Fruit fly (Drosophila melanogaster): Measurements from ENCODE around the gene meso18E.

Gene meso18E

DNA sequence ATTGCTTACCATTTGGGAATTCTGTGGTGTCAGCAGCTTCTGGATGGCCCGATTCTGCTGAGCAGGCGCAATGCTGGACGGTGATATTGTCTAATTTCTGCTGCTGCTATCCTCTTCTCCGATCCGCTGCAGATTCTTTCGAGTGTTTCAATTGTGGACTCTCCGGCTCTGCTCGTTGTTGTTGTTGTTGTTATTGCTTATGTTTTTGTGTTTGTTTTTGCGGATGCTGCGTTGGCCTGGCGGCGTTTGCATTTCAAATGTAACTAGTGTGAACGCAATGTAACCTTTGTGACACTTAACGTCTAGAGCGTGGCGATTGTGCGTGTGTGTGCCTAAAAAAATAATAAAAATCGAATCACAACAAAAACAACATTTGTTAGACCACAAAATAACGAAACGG, 909 bp downstream of the meso18E start:
- no peak for TF ChIP-seq CG1620 (GFP tag; optimal IDR thresholded peaks at IDR 0.05)
- no peak for TF ChIP-seq CG5204 (GFP tag; optimal IDR thresholded peaks at IDR 0.05)
- TF ChIP-seq CG7101 (tag; optimal IDR thresholded peaks at IDR 0.05), result no peak
- no peak for TF ChIP-seq ovo (GFP tag; optimal IDR thresholded peaks at IDR 0.05)
- TF ChIP-seq tj (GFP tag; optimal IDR thresholded peaks at IDR 0.05), result peak; percentile 75
- no peak for TF ChIP-seq CG12768 (GFP tag; optimal IDR thresholded peaks at IDR 0.05)

- peak; percentile 55 for TF ChIP-seq CG1620 (GFP tag; optimal IDR thresholded peaks at IDR 0.05)
- peak; percentile 55 for TF ChIP-seq CG7101 (tag; optimal IDR thresholded peaks at IDR 0.05)
- TF ChIP-seq CG7045 (GFP tag; optimal IDR thresholded peaks at IDR 0.05), result no peak
- peak; percentile 18 for TF ChIP-seq pad (GFP tag; optimal IDR thresholded peaks at IDR 0.05)
- no peak for TF ChIP-seq CG12768 (GFP tag; optimal IDR thresholded peaks at IDR 0.05)
- TF ChIP-seq CG33017 (tag; optimal IDR thresholded peaks at IDR 0.05), result peak; percentile 10
- peak; percentile 37 for TF ChIP-seq bab1 (GFP tag; optimal IDR thresholded peaks at IDR 0.05)
- TF ChIP-seq Mnt (GFP tag; optimal IDR thresholded peaks at IDR 0.05), result peak; percentile 96
- TF ChIP-seq Crg-1 (GFP tag; optimal IDR thresholded peaks at IDR 0.05), result peak; percentile 51
- no peak for TF ChIP-seq tj (GFP tag; optimal IDR thresholded peaks at IDR 0.05)
- peak; percentile 50 for TF ChIP-seq CG14711 (tag; optimal IDR thresholded peaks at IDR 0.05)
These were observed 8.8 kb downstream of the meso18E start, which contains the start of the genes CG14230 and CG14232 for dm6 chrX:19704083-19704482. Gene CG14230 (plus strand): TSS chrX:19704176. Gene CG14232 (minus strand): TSS chrX:19704259.

DNA sequence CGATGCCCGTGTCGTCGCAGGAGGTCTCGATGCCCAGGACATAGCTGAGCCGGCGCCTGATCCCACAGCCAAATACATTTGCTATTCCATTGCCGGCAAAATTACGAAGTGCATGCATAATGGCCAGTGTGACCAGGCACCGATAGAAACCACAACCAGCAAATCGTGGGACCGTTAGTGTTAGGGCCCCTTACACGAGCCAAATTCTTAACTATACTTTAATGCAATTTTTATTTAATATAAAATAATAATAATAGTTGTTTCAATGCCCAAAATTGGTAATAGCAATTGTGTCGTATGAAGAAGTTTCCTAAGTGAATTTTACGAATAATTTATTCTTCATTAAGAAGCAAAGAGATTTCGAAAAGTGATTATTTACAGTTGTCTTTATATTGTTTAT, 11.2 kb downstream of the meso18E start, which contains the start of gene Tcs4:
Gene Tcs4, minus strand, starts transcription at position 145 of the 400 bp plus-strand sequence.
- no peak for TF ChIP-seq Hr96 (GFP tag; optimal IDR thresholded peaks at IDR 0.05)
- TF ChIP-seq CG1620 (GFP tag; optimal IDR thresholded peaks at IDR 0.05), result no peak
- peak; percentile 23 for TF ChIP-seq CG11617 (GFP tag; optimal IDR thresholded peaks at IDR 0.05)
- TF ChIP-seq Mnt (GFP tag; optimal IDR thresholded peaks at IDR 0.05), result peak; percentile 29
- peak; percentile 71 for TF ChIP-seq bab1 (GFP tag; optimal IDR thresholded peaks at IDR 0.05)
- TF ChIP-seq cic (GFP tag; optimal IDR thresholded peaks at IDR 0.05), result no peak
- no peak for TF ChIP-seq tj (GFP tag; optimal IDR thresholded peaks at IDR 0.05)

DNA sequence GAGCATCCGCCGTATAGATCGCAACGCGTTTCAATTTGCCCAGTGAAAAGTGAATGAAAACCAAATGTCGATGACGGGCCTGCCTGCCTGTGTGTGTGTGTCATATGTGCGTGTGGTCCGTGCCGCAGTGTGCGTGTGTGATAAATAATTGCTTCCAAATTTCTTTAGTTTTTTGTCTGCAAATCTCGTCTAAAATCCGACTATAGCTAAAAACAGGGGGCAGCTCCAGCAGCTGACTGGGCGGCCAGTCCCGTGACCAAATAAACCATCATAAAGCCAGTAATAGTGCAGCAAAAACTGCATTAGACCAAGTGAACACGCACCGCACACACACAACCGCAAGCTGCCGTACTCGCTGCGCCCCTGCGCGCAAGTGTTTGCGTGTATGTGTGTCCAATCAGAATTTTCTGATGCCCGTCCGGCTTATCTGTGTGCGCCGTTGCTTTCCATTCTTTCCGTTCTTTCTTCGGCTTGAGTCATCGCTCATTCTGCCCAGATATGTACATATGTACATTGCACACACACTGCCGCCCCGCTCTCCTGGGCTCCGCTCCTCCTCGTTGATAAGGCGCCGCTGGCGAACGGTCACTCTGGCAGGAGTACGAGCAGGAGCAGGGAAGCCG, 15.5 kb downstream of the meso18E start:
- TF ChIP-seq CG7045 (GFP tag; optimal IDR thresholded peaks at IDR 0.05) (no peak), tj (GFP tag; optimal IDR thresholded peaks at IDR 0.05) (no peak), ovo (GFP tag; optimal IDR thresholded peaks at IDR 0.05) (peak; percentile 66), pad (GFP tag; optimal IDR thresholded peaks at IDR 0.05) (peak; percentile 53), CG1620 (GFP tag; optimal IDR thresholded peaks at IDR 0.05) (peak; percentile 18), CG7101 (tag; optimal IDR thresholded peaks at IDR 0.05) (peak; percentile 27)

DNA sequence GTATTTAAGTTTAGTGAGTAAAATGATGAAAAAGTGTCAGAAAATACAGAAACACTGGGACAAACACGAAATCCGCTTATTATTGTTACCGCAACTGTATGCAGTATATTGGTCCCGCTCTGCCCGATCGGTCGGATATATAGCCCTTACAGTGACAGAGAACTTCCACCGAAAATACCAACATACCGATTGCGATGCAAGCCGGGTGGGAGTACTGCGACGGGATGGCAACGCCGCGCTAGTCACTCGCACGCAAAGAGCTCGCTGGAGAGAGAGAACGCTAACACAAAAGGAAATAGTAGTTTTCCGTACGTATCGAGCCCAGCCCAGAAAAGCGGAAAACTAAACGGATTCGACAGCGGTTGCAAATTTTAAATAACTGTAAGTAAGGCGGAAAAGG, 16.0 kb downstream of the meso18E start, which contains the start of gene Cdc42:
Gene Cdc42, plus strand, starts transcription at position 247 of the 400 bp plus-strand sequence.
- no peak for TF ChIP-seq cic (GFP tag; optimal IDR thresholded peaks at IDR 0.05)
- TF ChIP-seq Crg-1 (GFP tag; optimal IDR thresholded peaks at IDR 0.05), result no peak
- peak; percentile 15 for TF ChIP-seq CG7101 (tag; optimal IDR thresholded peaks at IDR 0.05)
- no peak for TF ChIP-seq toe (GFP tag; optimal IDR thresholded peaks at IDR 0.05)
- no peak for TF ChIP-seq Clk (GFP tag; optimal IDR thresholded peaks at IDR 0.05)
- no peak for TF ChIP-seq kay (GFP tag; ENCODE audit: borderline replicate concordance)
- TF ChIP-seq CG1620 (GFP tag; optimal IDR thresholded peaks at IDR 0.05), result peak; percentile 7
- no peak for TF ChIP-seq CG12768 (GFP tag; optimal IDR thresholded peaks at IDR 0.05)
- TF ChIP-seq CG14711 (tag; optimal IDR thresholded peaks at IDR 0.05), result peak; percentile 1
- TF ChIP-seq tj (GFP tag; optimal IDR thresholded peaks at IDR 0.05), result no peak
- no peak for TF ChIP-seq pad (GFP tag; optimal IDR thresholded peaks at IDR 0.05)
- no peak for TF ChIP-seq CG5204 (GFP tag; optimal IDR thresholded peaks at IDR 0.05)

- TF ChIP-seq CG7101 (tag; optimal IDR thresholded peaks at IDR 0.05), result no peak
- peak; percentile 45 for TF ChIP-seq CG14711 (tag; optimal IDR thresholded peaks at IDR 0.05)
- TF ChIP-seq ovo (GFP tag; optimal IDR thresholded peaks at IDR 0.05), result no peak
- peak; percentile 9 for TF ChIP-seq CG11617 (GFP tag; optimal IDR thresholded peaks at IDR 0.05)
These were observed 17.9 kb downstream of the meso18E start, which contains the start of gene CG14229 for dm6 chrX:19694792-19695558. Gene CG14229 (minus strand): TSS chrX:19695250.

DNA sequence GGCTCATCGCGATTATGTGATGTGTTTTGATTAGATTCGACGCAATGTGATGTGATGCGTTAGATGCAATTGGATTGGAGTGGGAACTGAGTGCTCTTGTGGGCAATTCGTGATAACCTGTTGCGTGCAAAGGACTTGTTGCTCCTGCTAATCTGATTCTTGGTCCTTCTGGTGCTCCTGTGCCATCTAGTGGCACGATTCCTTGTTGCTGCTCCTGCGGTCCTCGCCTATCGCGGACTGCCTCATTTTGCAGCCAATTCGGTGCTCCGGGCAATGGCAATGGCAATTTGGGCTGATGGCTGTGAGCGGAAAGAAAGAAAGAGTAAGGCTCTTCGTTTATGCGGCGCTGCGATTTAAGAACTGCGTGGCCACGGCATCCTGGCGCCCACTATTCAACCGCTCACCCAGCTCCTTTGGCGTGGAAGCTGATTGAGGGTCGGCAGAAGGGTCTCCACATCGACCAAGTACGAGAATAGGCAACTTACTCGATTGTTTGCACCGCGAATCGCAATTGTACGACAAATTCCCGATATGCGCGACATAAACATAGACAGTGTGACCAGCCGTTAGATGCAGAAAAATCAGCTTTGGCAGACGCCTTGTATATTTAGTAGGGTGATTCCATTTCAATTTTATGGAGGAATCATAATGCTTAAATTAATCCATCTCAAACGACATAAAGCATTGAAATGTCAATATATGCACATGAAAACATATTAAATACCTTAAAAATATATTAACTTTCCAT, 19.7 kb downstream of the meso18E start, which contains the start of gene Mer:
Gene Mer, minus strand, starts transcription at position 550 of the 748 bp plus-strand sequence.
- peak; percentile 61 for TF ChIP-seq CG5204 (GFP tag; optimal IDR thresholded peaks at IDR 0.05)
- TF ChIP-seq CG14711 (tag; optimal IDR thresholded peaks at IDR 0.05), result peak; percentile 76
- TF ChIP-seq cnc (optimal IDR thresholded peaks at IDR 0.05), result no peak
- peak; percentile 79 for TF ChIP-seq CG12768 (GFP tag; optimal IDR thresholded peaks at IDR 0.05)
- TF ChIP-seq cic (GFP tag; optimal IDR thresholded peaks at IDR 0.05), result peak; percentile 10
- peak; percentile 73 for TF ChIP-seq Crg-1 (GFP tag; optimal IDR thresholded peaks at IDR 0.05)
- peak; percentile 64 for TF ChIP-seq tj (GFP tag; optimal IDR thresholded peaks at IDR 0.05)
- TF ChIP-seq CG11617 (GFP tag; optimal IDR thresholded peaks at IDR 0.05), result peak; percentile 88
- TF ChIP-seq toe (GFP tag; optimal IDR thresholded peaks at IDR 0.05), result peak; percentile 57
- peak; percentile 63 for TF ChIP-seq pad (GFP tag; optimal IDR thresholded peaks at IDR 0.05)
- peak; percentile 53 for TF ChIP-seq ovo (GFP tag; optimal IDR thresholded peaks at IDR 0.05)
- TF ChIP-seq Hr96 (GFP tag; optimal IDR thresholded peaks at IDR 0.05), result peak; percentile 87
- peak; percentile 75 for TF ChIP-seq CG33017 (tag; optimal IDR thresholded peaks at IDR 0.05)
- peak; percentile 86 for TF ChIP-seq bab1 (GFP tag; optimal IDR thresholded peaks at IDR 0.05)
- peak; percentile 73 for TF ChIP-seq CG7045 (GFP tag; optimal IDR thresholded peaks at IDR 0.05)
- peak; percentile 38 for TF ChIP-seq Clk (GFP tag; optimal IDR thresholded peaks at IDR 0.05)
- TF ChIP-seq kay (GFP tag; ENCODE audit: borderline replicate concordance), result no peak
- TF ChIP-seq CG7101 (tag; optimal IDR thresholded peaks at IDR 0.05), result peak; percentile 87
- TF ChIP-seq Mnt (GFP tag; optimal IDR thresholded peaks at IDR 0.05), result peak; percentile 81
- peak; percentile 59 for TF ChIP-seq CG1620 (GFP tag; optimal IDR thresholded peaks at IDR 0.05)

Measured in whole organism, adult.